Worm (Caenorhabditis elegans): Measurements from ENCODE around the gene B0024.11.
A peak's percentile ranks its signal among the peaks of the same experiment; 100 is the strongest.

Gene B0024.11

DNA sequence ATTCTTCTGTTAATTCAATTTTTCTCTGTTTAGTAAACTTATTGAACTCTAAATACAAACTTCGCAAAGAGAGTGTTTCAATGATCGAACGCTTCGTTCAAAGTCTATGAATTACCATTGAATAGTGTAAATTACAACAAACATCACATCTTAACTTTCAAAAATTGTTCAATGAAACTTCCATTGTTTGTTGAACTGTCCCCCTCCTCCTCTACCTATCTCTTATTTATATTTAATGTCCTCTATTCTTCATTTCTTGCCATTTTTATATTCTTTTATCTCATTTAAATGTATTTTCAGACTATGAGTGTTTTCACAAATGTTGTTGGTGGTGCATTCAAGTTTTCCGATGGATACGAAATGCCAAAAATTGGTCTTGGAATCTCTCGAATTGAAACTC, 19.9 kb upstream of the B0024.11 start, which contains the start of gene K07C5.2:
K07C5.2 (plus strand) TSS at position 301 of the 400 bp plus-strand sequence.
- TF ChIP-seq ceh-82 (tag; optimal IDR thresholded peaks at IDR 0.05) (no peak), lir-3 (tag; optimal IDR thresholded peaks at IDR 0.05; ENCODE audit: poor library complexity) (no peak), nhr-28 (tag; optimal IDR thresholded peaks at IDR 0.05) (no peak), ets-5 (GFP tag; IDR thresholded peaks at IDR 0.05) (no peak), mdl-1 (tag; optimal IDR thresholded peaks at IDR 0.05) (no peak), C04F5.9 (tag; optimal IDR thresholded peaks at IDR 0.05) (no peak), nhr-84 (tag; optimal IDR thresholded peaks at IDR 0.05) (no peak), efl-1 (optimal IDR thresholded peaks at IDR 0.05) (no peak), efl-1 (GFP tag; optimal IDR thresholded peaks at IDR 0.05 in 1 of 2) (no peak), efl-3 (GFP tag; optimal IDR thresholded peaks at IDR 0.05) (no peak), egl-27 (tag; optimal IDR thresholded peaks at IDR 0.05) (no peak), nhr-90 (tag; optimal IDR thresholded peaks at IDR 0.05; ENCODE audit: poor library complexity) (no peak), mef-2 (tag; optimal IDR thresholded peaks at IDR 0.05) (no peak)

DNA sequence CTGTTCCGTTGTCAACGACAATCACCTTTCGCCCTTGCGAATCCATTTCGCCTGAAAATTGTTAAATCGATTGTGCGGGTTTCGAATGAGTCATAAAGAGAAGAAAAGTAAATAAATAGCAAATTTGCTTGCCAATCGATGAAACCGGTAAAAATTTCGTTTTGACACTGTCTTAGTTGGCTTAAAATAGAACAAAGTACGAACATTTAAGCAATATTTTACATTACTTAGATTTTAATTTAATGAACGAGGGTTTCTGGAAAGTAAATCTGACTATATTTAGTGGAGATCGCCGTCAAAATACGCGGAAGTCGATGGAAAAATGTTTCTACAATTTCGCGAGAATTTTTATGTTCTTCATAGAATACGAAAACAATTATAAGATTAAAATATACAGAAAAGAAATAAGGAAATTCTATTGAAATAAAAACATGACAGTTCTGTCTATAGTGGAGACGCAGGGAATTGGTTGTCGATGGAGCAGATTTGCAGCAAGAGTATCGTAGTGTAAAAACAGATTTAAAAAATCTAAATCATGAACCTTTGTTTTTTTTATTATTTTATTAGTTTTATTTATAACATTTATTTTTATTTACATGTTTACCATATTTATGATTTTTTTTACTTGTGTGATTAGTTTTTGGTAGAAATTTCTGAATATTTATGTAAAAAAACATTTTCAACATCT, 19.1 kb upstream of the B0024.11 start, which contains the start of gene arx-2:
arx-2 (minus strand) TSS at position 51 of the 688 bp plus-strand sequence.
- TF ChIP-seq dpl-1 (GFP tag; optimal IDR thresholded peaks at IDR 0.05) (peak in 1 of 3 experiments; percentile 64), nhr-11 (tag; optimal IDR thresholded peaks at IDR 0.05) (no peak), nhr-12 (tag; optimal IDR thresholded peaks at IDR 0.05) (no peak), lsy-2 (tag; optimal IDR thresholded peaks at IDR 0.05) (peak; percentile 32 to 68), ztf-4 (tag; optimal IDR thresholded peaks at IDR 0.05) (no peak), fkh-4 (tag; optimal IDR thresholded peaks at IDR 0.05; ENCODE audit: borderline replicate concordance) (no peak), ceh-82 (tag; optimal IDR thresholded peaks at IDR 0.05) (peak in 1 of 3 experiments; percentile 30), mab-9 (GFP tag; IDR thresholded peaks at IDR 0.05) (no peak), nhr-71 (tag; optimal IDR thresholded peaks at IDR 0.05) (peak; percentile 31), ceh-8 (GFP tag; optimal IDR thresholded peaks at IDR 0.05) (no peak), ets-5 (GFP tag; IDR thresholded peaks at IDR 0.05) (no peak), F16B12.6 (tag; optimal IDR thresholded peaks at IDR 0.05) (no peak), aly-2 (tag; optimal IDR thresholded peaks at IDR 0.05) (no peak), ces-1 (GFP tag; optimal IDR thresholded peaks at IDR 0.05) (no peak), Y116A8C.19 (tag; optimal IDR thresholded peaks at IDR 0.05; ENCODE audit: borderline replicate concordance) (no peak), zag-1 (tag; optimal IDR thresholded peaks at IDR 0.05) (no peak), lin-35 (GFP tag; optimal IDR thresholded peaks at IDR 0.05) (peak; percentile 32 to 39), rnt-1 (tag; optimal IDR thresholded peaks at IDR 0.05) (peak; percentile 16), pax-3 (tag; optimal IDR thresholded peaks at IDR 0.05) (no peak), nhr-19 (GFP tag; conservative IDR thresholded peaks at IDR 0.05) (no peak), C16A3.4 (tag; optimal IDR thresholded peaks at IDR 0.05) (peak; percentile 68), snu-23 (GFP tag; optimal IDR thresholded peaks at IDR 0.05) (peak; percentile 36), hlh-17 (GFP tag; optimal IDR thresholded peaks at IDR 0.05; ENCODE audit: borderline replicate concordance) (no peak), vab-15 (tag; optimal IDR thresholded peaks at IDR 0.05) (no peak), ceh-90 (tag; optimal IDR thresholded peaks at IDR 0.05) (no peak), lin-39 (tag; optimal IDR thresholded peaks at IDR 0.05) (no peak), unc-130 (tag; optimal IDR thresholded peaks at IDR 0.05) (peak; percentile 59), skn-1 (tag; optimal IDR thresholded peaks at IDR 0.05) (peak; percentile 61), aha-1 (tag; optimal IDR thresholded peaks at IDR 0.05) (no peak), nhr-84 (tag; optimal IDR thresholded peaks at IDR 0.05) (no peak), tbx-2 (tag; optimal IDR thresholded peaks at IDR 0.05) (no peak), xbp-1 (tag; optimal IDR thresholded peaks at IDR 0.05) (no peak), snpc-4 (tag; optimal IDR thresholded peaks at IDR 0.05) (no peak), nhr-28 (tag; optimal IDR thresholded peaks at IDR 0.05) (no peak), lin-13 (GFP tag; optimal IDR thresholded peaks at IDR 0.05) (peak; percentile 6), nhr-237 (tag; optimal IDR thresholded peaks at IDR 0.05) (no peak), lir-3 (tag; optimal IDR thresholded peaks at IDR 0.05; ENCODE audit: poor library complexity) (no peak), zip-4 (GFP tag; optimal IDR thresholded peaks at IDR 0.05) (no peak), alr-1 (tag; optimal IDR thresholded peaks at IDR 0.05; ENCODE audit: borderline replicate concordance) (no peak), fkh-10 (GFP tag; optimal IDR thresholded peaks at IDR 0.05) (no peak), efl-3 (GFP tag; optimal IDR thresholded peaks at IDR 0.05) (no peak), fkh-8 (tag; optimal IDR thresholded peaks at IDR 0.05) (no peak), C34B4.2 (tag; optimal IDR thresholded peaks at IDR 0.05) (no peak)

Data from whole organism, L1 larva.